Fruit fly (Drosophila melanogaster) whole organism, embryonic: ENCODE measurements around the gene Cul6.

Source experiments
- Aef1 ChIP-seq: fragments of 200-800 bp; sonication (Bioruptor generic); IDR thresholded peaks from 3 replicates; pipeline ENCODE4 v1.3.6; 2022; ENCODE audit warnings: missing biosample characterization, missing genetic modification characterization
- CG10366 ChIP-seq: fragments of 200-800 bp; sonication (Bioruptor generic); IDR thresholded peaks from 2 replicates; pipeline ENCODE4 v1.3.6; 2022; ENCODE audit warnings: missing biosample characterization, missing genetic modification characterization
- CG10543 ChIP-seq: fragments of 200-800 bp; sonication (Bioruptor generic); optimal IDR thresholded peaks from 3 replicates; lab custom pipeline; 2017; ENCODE audit warnings: missing biosample characterization, mild to moderate bottlenecking, missing genetic modification characterization, moderate library complexity
- CG11247 ChIP-seq: fragments of 200-800 bp; sonication (Bioruptor generic); IDR thresholded peaks from 2 replicates; pipeline ENCODE4 v1.3.6; 2022; ENCODE audit warnings: missing biosample characterization, missing genetic modification characterization
- CG11504 ChIP-seq: fragments of 200-800 bp; sonication (Bioruptor generic); optimal IDR thresholded peaks from 3 replicates; lab custom pipeline; 2019; ENCODE audit warnings: missing biosample characterization, mild to moderate bottlenecking, missing genetic modification characterization, moderate library complexity
- CG12769 ChIP-seq: fragments of 200-800 bp; sonication (Bioruptor generic); optimal IDR thresholded peaks from 2 replicates; lab custom pipeline; 2019; ENCODE audit warnings: missing biosample characterization, mild to moderate bottlenecking, missing genetic modification characterization, moderate library complexity
- CG13775 ChIP-seq: fragments of 200-800 bp; sonication (Bioruptor generic); optimal IDR thresholded peaks from 3 replicates; lab custom pipeline; 2017; ENCODE audit warnings: missing biosample characterization, mild to moderate bottlenecking, missing genetic modification characterization
- CG15479 ChIP-seq: fragments of 200-800 bp; sonication (Bioruptor generic); optimal IDR thresholded peaks from 3 replicates; lab custom pipeline; 2019; ENCODE audit warnings: missing biosample characterization, mild to moderate bottlenecking, missing genetic modification characterization, moderate library complexity
- CG18011 ChIP-seq: fragments of 200-800 bp; sonication (Bioruptor generic); optimal IDR thresholded peaks from 2 replicates; lab custom pipeline; 2017; ENCODE audit warnings: missing biosample characterization, missing genetic modification characterization, mild to moderate bottlenecking, moderate library complexity, missing genotype
- CG2116 ChIP-seq: fragments of 200-800 bp; sonication (Bioruptor generic); optimal IDR thresholded peaks from 3 replicates; lab custom pipeline; 2018; ENCODE audit warnings: missing biosample characterization, mild to moderate bottlenecking, missing genetic modification characterization
- CG31224 ChIP-seq: fragments of 200-800 bp; sonication (Bioruptor generic); IDR thresholded peaks from 2 replicates; pipeline ENCODE4 v1.3.6; 2022; ENCODE audit warnings: missing biosample characterization, missing genetic modification characterization
- CG34422 ChIP-seq: fragments of 200-800 bp; sonication (Bioruptor generic); IDR thresholded peaks from 3 replicates; pipeline ENCODE4 v1.3.6; 2022; ENCODE audit warnings: missing biosample characterization, missing genetic modification characterization
- CG3838 ChIP-seq: fragments of 200-800 bp; sonication (Bioruptor generic); optimal IDR thresholded peaks from 3 replicates; lab custom pipeline; 2016; ENCODE audit warnings: missing biosample characterization, missing genetic modification characterization
- CG42726 ChIP-seq: fragments of 200-800 bp; sonication (Bioruptor generic); IDR thresholded peaks from 2 replicates; pipeline ENCODE4 v1.3.6; 2022; ENCODE audit warnings: missing biosample characterization, missing genetic modification characterization; ENCODE audit not compliant: partially characterized antibody
- CG6175 ChIP-seq: fragments of 200-800 bp; sonication (Bioruptor generic); IDR thresholded peaks from 3 replicates; pipeline ENCODE4 v1.3.6; 2022; ENCODE audit warnings: missing biosample characterization, missing genetic modification characterization
- CG7556 ChIP-seq: fragments of 200-800 bp; sonication (Bioruptor generic); optimal IDR thresholded peaks from 2 replicates; lab custom pipeline; 2017; ENCODE audit warnings: missing biosample characterization, mild to moderate bottlenecking, missing genetic modification characterization
- D19A ChIP-seq: fragments of 200-800 bp; optimal IDR thresholded peaks from 3 replicates; lab custom pipeline; 2019; ENCODE audit warnings: missing biosample characterization, mild to moderate bottlenecking, missing genetic modification characterization, moderate library complexity
- Dek ChIP-seq: fragments of 200-800 bp; sonication (Bioruptor generic); optimal IDR thresholded peaks from 3 replicates; lab custom pipeline; 2019; ENCODE audit warnings: missing biosample characterization, mild to moderate bottlenecking, missing genetic modification characterization, moderate library complexity
- Dref ChIP-seq: fragments of 200-800 bp; sonication (Bioruptor generic); IDR thresholded peaks from 2 replicates; pipeline ENCODE4 v1.3.6; 2022; ENCODE audit warnings: missing biosample characterization, missing genetic modification characterization
- Elba2 ChIP-seq: fragments of 200-800 bp; sonication (Bioruptor generic); optimal IDR thresholded peaks from 3 replicates; lab custom pipeline; 2016; ENCODE audit warnings: missing biosample characterization, missing genetic modification characterization
- Fer3 ChIP-seq: fragments of 200-800 bp; sonication (Bioruptor generic); optimal IDR thresholded peaks from 2 replicates; lab custom pipeline; 2018; ENCODE audit warnings: missing biosample characterization, mild to moderate bottlenecking, missing genetic modification characterization, moderate library complexity
- HLHmδ ChIP-seq: fragments of 200-800 bp; sonication (Bioruptor generic); optimal IDR thresholded peaks from 2 replicates; lab custom pipeline; 2018; ENCODE audit warnings: missing biosample characterization, mild to moderate bottlenecking, missing genetic modification characterization, moderate library complexity
- Kr ChIP-seq: fragments of 200-800 bp; sonication (Bioruptor generic); optimal IDR thresholded peaks from 2 replicates; lab custom pipeline; 2017; ENCODE audit warnings: missing biosample characterization, mild to moderate bottlenecking, missing genetic modification characterization
- MBD-R2 ChIP-seq: fragments of 200-800 bp; sonication (Bioruptor generic); IDR thresholded peaks from 2 replicates; pipeline ENCODE4 v1.3.6; 2022; ENCODE audit warnings: missing biosample characterization, missing genetic modification characterization
- NK7.1 ChIP-seq: fragments of 200-800 bp; sonication (Bioruptor generic); optimal IDR thresholded peaks from 3 replicates; lab custom pipeline; 2016; ENCODE audit warnings: missing biosample characterization, missing genetic modification characterization
- Poxn ChIP-seq: fragments of 200-800 bp; sonication (Bioruptor generic); IDR thresholded peaks from 2 replicates; pipeline ENCODE4 v1.3.6; 2022; ENCODE audit warnings: missing biosample characterization, missing genetic modification characterization
- Ssrp ChIP-seq: fragments of 200-800 bp; sonication (Bioruptor generic); optimal IDR thresholded peaks from 2 replicates; lab custom pipeline; 2018; ENCODE audit warnings: missing biosample characterization, mild to moderate bottlenecking, missing genetic modification characterization, moderate library complexity
- Xrp1 ChIP-seq: fragments of 200-800 bp; sonication (Bioruptor generic); IDR thresholded peaks from 2 replicates; pipeline ENCODE4 v1.3.6; 2022; ENCODE audit warnings: missing biosample characterization, missing genetic modification characterization
- crc ChIP-seq: fragments of 200-800 bp; sonication (Bioruptor generic); optimal IDR thresholded peaks from 2 replicates; lab custom pipeline; 2016; ENCODE audit warnings: missing biosample characterization, missing genetic modification characterization
- disco-r ChIP-seq: fragments of 200-800 bp; sonication (Bioruptor generic); optimal IDR thresholded peaks from 2 replicates; lab custom pipeline; 2016; ENCODE audit warnings: missing biosample characterization, missing genetic modification characterization
- ems ChIP-seq: fragments of 200-800 bp; sonication (Bioruptor generic); optimal IDR thresholded peaks from 3 replicates; lab custom pipeline; 2016; ENCODE audit warnings: missing biosample characterization, missing genetic modification characterization
- fu2 ChIP-seq: fragments of 200-800 bp; sonication (Bioruptor generic); optimal IDR thresholded peaks from 2 replicates; lab custom pipeline; 2016; ENCODE audit warnings: missing biosample characterization, missing genetic modification characterization
- gce ChIP-seq: fragments of 200-800 bp; sonication (Bioruptor generic); IDR thresholded peaks from 3 replicates; pipeline ENCODE4 v1.3.6; 2022; ENCODE audit warnings: missing biosample characterization, missing genetic modification characterization
- gcm ChIP-seq: fragments of 200-800 bp; sonication (Bioruptor generic); optimal IDR thresholded peaks from 2 replicates; lab custom pipeline; 2019; ENCODE audit warnings: missing biosample characterization, mild to moderate bottlenecking, missing genetic modification characterization, moderate library complexity
- gfzf ChIP-seq: fragments of 200-800 bp; sonication (Bioruptor generic); optimal IDR thresholded peaks from 2 replicates; lab custom pipeline; 2016; ENCODE audit warnings: missing biosample characterization, mild to moderate bottlenecking, missing genetic modification characterization, moderate library complexity
- gsb ChIP-seq: fragments of 200-800 bp; sonication (Bioruptor generic); IDR thresholded peaks from 2 replicates; pipeline ENCODE4 v1.3.6; 2022; ENCODE audit warnings: missing biosample characterization, missing genetic modification characterization
- gt ChIP-seq: fragments of 200-800 bp; sonication (Bioruptor generic); IDR thresholded peaks from 2 replicates; pipeline ENCODE4 v1.3.6; 2022; ENCODE audit warnings: missing biosample characterization, missing genetic modification characterization
- kni ChIP-seq: fragments of 200-800 bp; sonication (Bioruptor generic); optimal IDR thresholded peaks from 3 replicates; lab custom pipeline; 2017; ENCODE audit warnings: mild to moderate bottlenecking, missing biosample characterization, missing genetic modification reagents, missing genetic modification characterization
- lbe ChIP-seq: fragments of 200-800 bp; sonication (Bioruptor generic); optimal IDR thresholded peaks from 2 replicates; lab custom pipeline; 2016; ENCODE audit warnings: missing biosample characterization, mild to moderate bottlenecking, missing genetic modification characterization
- lola ChIP-seq, 3 experiments: fragments of >200 bp in 2 of 3; fragments of 200-800 bp in 1 of 3; sonication (Bioruptor generic) in 1 of 3; optimal IDR thresholded peaks; 2 replicates each; lab custom pipeline; 2017 to 2019; ENCODE audit warnings: missing biosample characterization in 3 of 3, missing genetic modification characterization in 3 of 3, mild to moderate bottlenecking in 1 of 3, moderate library complexity in 1 of 3
- nerfin-1 ChIP-seq: fragments of 200-800 bp; sonication (Bioruptor generic); optimal IDR thresholded peaks from 3 replicates; lab custom pipeline; 2019; ENCODE audit warnings: missing biosample characterization, mild to moderate bottlenecking, missing genetic modification characterization, moderate library complexity
- nmo ChIP-seq: fragments of 200-800 bp; sonication (Bioruptor generic); optimal IDR thresholded peaks from 2 replicates; lab custom pipeline; 2018; ENCODE audit warnings: missing biosample characterization, mild to moderate bottlenecking, missing genetic modification characterization, moderate library complexity
- slbo ChIP-seq: fragments of 200-800 bp; sonication (Bioruptor generic); IDR thresholded peaks from 2 replicates; pipeline ENCODE4 v1.3.6; 2022; ENCODE audit warnings: missing biosample characterization, missing genetic modification characterization
- unc-4 ChIP-seq: fragments of 200-800 bp; sonication (Bioruptor generic); IDR thresholded peaks from 2 replicates; pipeline ENCODE4 v1.3.6; 2022; ENCODE audit warnings: missing biosample characterization, missing genetic modification characterization; ENCODE audit not compliant: partially characterized antibody
- zf30C ChIP-seq: fragments of 200-800 bp; sonication (Bioruptor generic); optimal IDR thresholded peaks from 3 replicates; lab custom pipeline; 2018; ENCODE audit warnings: missing biosample characterization, mild to moderate bottlenecking, missing genetic modification characterization
- zfh2 ChIP-seq: fragments of 200-800 bp; sonication (Bioruptor generic); optimal IDR thresholded peaks from 2 replicates; lab custom pipeline; 2016; ENCODE audit warnings: missing biosample characterization, missing genetic modification characterization

Cul6 gene

dm6 chr3L:13022854-13023560, 11.5 kb upstream of the Cul6 start, which contains the start of gene RpS12 (continued):
- TF ChIP-seq gcm (GFP tag; lab: Kevin White, UChicago) (peak; percentile 37), NK7.1 (GFP tag; lab: Kevin White, UChicago) (peak; percentile 63), CG18011 (GFP tag; lab: Kevin White, UChicago) (peak; percentile 67), CG7556 (peak; percentile 12), unc-4 (GFP tag; lab: Robert Waterston, UW) (peak; percentile 65), crc (peak; percentile 66), zfh2 (GFP tag; lab: Kevin White, UChicago) (peak; percentile 78), D19A (tag; lab: Kevin White, UChicago) (no peak), CG6175 (GFP tag; lab: Robert Waterston, UW) (peak; percentile 62; the same call in 2 of the 3 replicates), Xrp1 (GFP tag; lab: Robert Waterston, UW) (peak; percentile 23; the same call in 1 of the 2 replicates), CG3838 (GFP tag; lab: Kevin White, UChicago) (peak; percentile 49), CG11247 (GFP tag; lab: Robert Waterston, UW) (peak; percentile 85), Dek (peak; percentile 64)

- TF ChIP-seq lbe (no peak), CG10543 (GFP tag; lab: Kevin White, UChicago) (peak; percentile 27), CG11504 (peak; percentile 22), disco-r (GFP tag; lab: Kevin White, UChicago) (no peak), gfzf (peak; percentile 79), slbo (GFP tag; lab: Robert Waterston, UW) (peak; percentile 79), CG12769 (peak; percentile 48), gt (GFP tag; lab: Robert Waterston, UW) (0 out of 2 replicates have a peak, but pooled peaks have one; percentile 14), Fer3 (tag; lab: Kevin White, UChicago) (peak; percentile 10), Poxn (GFP tag; lab: Robert Waterston, UW) (no peak), HLHmδ (GFP tag; lab: Kevin White, UChicago) (peak; percentile 74), Kr (GFP tag; lab: Kevin White, UChicago) (no peak), CG31224 (GFP tag; lab: Robert Waterston, UW) (peak; percentile 26; the same call in 1 of the 2 replicates), CG2116 (GFP tag; lab: Kevin White, UChicago) (no peak), gce (GFP tag; lab: Robert Waterston, UW) (no peak), CG42726 (GFP tag; lab: Robert Waterston, UW) (0 out of 2 replicates have a peak, but pooled peaks have one; percentile 56), CG34422 (GFP tag; lab: Robert Waterston, UW) (peak; percentile 69; the same call in 2 of the 3 replicates), nmo (no peak), kni (GFP tag; lab: Kevin White, UChicago) (peak; percentile 41), gsb (GFP tag; lab: Robert Waterston, UW) (peak; percentile 40; the same call in 1 of the 2 replicates), CG15479 (GFP tag; lab: Kevin White, UChicago) (peak; percentile 52), ems (peak; percentile 20), Ssrp (tag; lab: Kevin White, UChicago) (no peak), Aef1 (peak; percentile 40; the same call in 2 of the 3 replicates), zf30C (GFP tag; lab: Kevin White, UChicago) (peak; percentile 74), nerfin-1 (tag; lab: Kevin White, UChicago) (peak; percentile 74), MBD-R2 (GFP tag; lab: Robert Waterston, UW) (peak; percentile 52; the same call in 1 of the 2 replicates), CG13775 (GFP tag; lab: Kevin White, UChicago) (no peak), CG10366 (GFP tag; lab: Robert Waterston, UW) (peak; percentile 36), Dref (peak; percentile 54), lola (GFP tag; optimal IDR thresholded peaks at IDR 0.05; lab: Kevin White, UChicago) (no peak), fu2 (GFP tag; lab: Kevin White, UChicago) (no peak), Elba2 (peak; percentile 8)
These were observed 10.8 kb upstream of the Cul6 start, which contains the start of gene Adk2 for dm6 chr3L:13022160-13022853. Gene Adk2 (minus strand): TSS chr3L:13022688.
